Worm (Caenorhabditis elegans) whole organism, young adult: Measurements from ENCODE around the gene fbxb-19.
A peak's percentile ranks its signal among the peaks of the same experiment; 100 is the strongest.
"Not testable (repeated sequence)": the region's sequence is repeated elsewhere in the genome, so short reads cannot be mapped to it uniquely, and the experiment has no call there.

Source experiments
- D2030.7 ChIP-seq: fragments of 200-800 bp; sonication (Bioruptor generic); IDR thresholded peaks from 2 replicates; pipeline ENCODE4 v1.3.6; 2022; ENCODE audit warnings: missing genetic modification reagents, missing genetic modification characterization, missing compliant biosample characterization
- F33H1.4 ChIP-seq: fragments of 200-800 bp; sonication (Bioruptor generic); IDR thresholded peaks from 2 replicates; pipeline ENCODE4 v1.3.6; 2022; ENCODE audit warnings: missing genetic modification reagents, missing genetic modification characterization, missing compliant biosample characterization
- F49E8.2 ChIP-seq: sonication (generic microtip); optimal IDR thresholded peaks from 3 replicates; lab custom pipeline; 2017; ENCODE audit warnings: missing genetic modification characterization, mild to moderate bottlenecking, missing compliant biosample characterization, antibody characterized with exemption, moderate library complexity; ENCODE audit not compliant: insufficient read depth
- F57C9.4 ChIP-seq: sonication (generic microtip); optimal IDR thresholded peaks from 2 replicates; lab custom pipeline; 2017; ENCODE audit warnings: mild to moderate bottlenecking, missing genetic modification characterization, missing compliant biosample characterization
- K11D2.4 ChIP-seq: fragments of 200-800 bp; sonication (Bioruptor generic); IDR thresholded peaks from 2 replicates; pipeline ENCODE4 v1.3.6; 2022; ENCODE audit warnings: missing genetic modification reagents, missing genetic modification characterization, missing compliant biosample characterization
- T26A5.8 ChIP-seq: sonication (generic microtip); optimal IDR thresholded peaks from 2 replicates; lab custom pipeline; 2016; ENCODE audit warnings: missing genetic modification characterization, missing compliant biosample characterization
- Y53F4B.3 ChIP-seq: fragments of 200-800 bp; sonication (Bioruptor generic); IDR thresholded peaks from 2 replicates; pipeline ENCODE4 v1.3.6; 2022; ENCODE audit warnings: missing genetic modification reagents, missing genetic modification characterization, missing compliant biosample characterization
- Y56A3A.18 ChIP-seq: fragments of 200-800 bp; sonication (Bioruptor generic); IDR thresholded peaks from 2 replicates; pipeline ENCODE4 v1.3.6; 2022; ENCODE audit warnings: missing genetic modification reagents, missing genetic modification characterization, missing compliant biosample characterization
- Y95B8A.8 ChIP-seq: fragments of 200-800 bp; sonication (Bioruptor generic); IDR thresholded peaks from 2 replicates; pipeline ENCODE4 v1.3.6; 2022; ENCODE audit warnings: missing genetic modification reagents, missing genetic modification characterization, missing compliant biosample characterization
- ZK185.1 ChIP-seq: sonication (generic microtip); optimal IDR thresholded peaks from 2 replicates; lab custom pipeline; 2016; ENCODE audit warnings: mild to moderate bottlenecking, missing genetic modification characterization, missing compliant biosample characterization; ENCODE audit not compliant: poor library complexity, severe bottlenecking
- akir-1 ChIP-seq: fragments of 200-800 bp; sonication (Bioruptor generic); optimal IDR thresholded peaks from 2 replicates; lab custom pipeline; 2018; ENCODE audit warnings: mild to moderate bottlenecking, missing genetic modification characterization, moderate library complexity, missing compliant biosample characterization
- aptf-2 ChIP-seq: fragments of 200-800 bp; sonication (Bioruptor generic); conservative IDR thresholded peaks from 2 replicates; pipeline ENCODE4 v1.3.6; 2022; ENCODE audit warnings: missing genetic modification reagents, missing genetic modification characterization, missing compliant biosample characterization
- atf-7 ChIP-seq: sonication (generic microtip); optimal IDR thresholded peaks from 2 replicates; lab custom pipeline; 2017; ENCODE audit warnings: mild to moderate bottlenecking, missing genetic modification characterization, missing compliant biosample characterization
- attf-3 ChIP-seq: fragments of 200-800 bp; sonication (Bioruptor generic); conservative IDR thresholded peaks from 2 replicates; pipeline ENCODE4 v1.3.6; 2022; ENCODE audit warnings: missing genetic modification reagents, missing genetic modification characterization, missing compliant biosample characterization
- ceh-100 ChIP-seq: fragments of 200-800 bp; sonication (Bioruptor generic); IDR thresholded peaks from 2 replicates; pipeline ENCODE4 v1.3.6; 2022; ENCODE audit warnings: missing genetic modification reagents, missing genetic modification characterization, missing compliant biosample characterization
- ceh-40 ChIP-seq: fragments of 200-800 bp; sonication (Bioruptor generic); IDR thresholded peaks from 2 replicates; pipeline ENCODE4 v1.3.6; 2022; ENCODE audit warnings: missing genetic modification characterization, missing compliant biosample characterization
- ceh-91 ChIP-seq: fragments of 200-800 bp; sonication (Bioruptor generic); IDR thresholded peaks from 2 replicates; pipeline ENCODE4 v1.3.6; 2022; ENCODE audit warnings: missing genetic modification reagents, missing genetic modification characterization, missing compliant biosample characterization
- dox-1 ChIP-seq: fragments of 200-800 bp; sonication (Bioruptor generic); IDR thresholded peaks from 2 replicates; pipeline ENCODE4 v1.3.6; 2022; ENCODE audit warnings: missing genetic modification reagents, missing genetic modification characterization, missing compliant biosample characterization
- hmg-1.2 ChIP-seq: fragments of 200-800 bp; sonication (Bioruptor generic); IDR thresholded peaks from 2 replicates; pipeline ENCODE4 v1.3.6; 2022; ENCODE audit warnings: missing genetic modification reagents, missing genetic modification characterization, missing compliant biosample characterization
- hsf-1 ChIP-seq: fragments of 200-800 bp; sonication (Bioruptor generic); IDR thresholded peaks from 2 replicates; pipeline ENCODE4 v1.3.6; 2022; ENCODE audit warnings: missing genetic modification reagents, missing genetic modification characterization, missing compliant biosample characterization
- lag-1 ChIP-seq: fragments of 200-800 bp; sonication (Bioruptor generic); IDR thresholded peaks from 2 replicates; pipeline ENCODE4 v1.3.6; 2022; ENCODE audit warnings: missing genetic modification reagents, missing genetic modification characterization, missing compliant biosample characterization
- let-607 ChIP-seq, 2 experiments: fragments of 200-800 bp in 1 of 2; sonication (Bioruptor generic) in 1 of 2; sonication (generic microtip) in 1 of 2; optimal IDR thresholded peaks; 2 replicates each; lab custom pipeline; 2016 to 2018; ENCODE audit warnings: mild to moderate bottlenecking in 2 of 2, missing compliant biosample characterization in 2 of 2, missing genetic modification characterization in 2 of 2, moderate library complexity in 2 of 2, missing genotype in 1 of 2
- lsl-1 ChIP-seq: fragments of 200-800 bp; sonication (Bioruptor generic); optimal IDR thresholded peaks from 2 replicates; lab custom pipeline; 2018; ENCODE audit warnings: mild to moderate bottlenecking, missing genetic modification characterization, moderate library complexity, missing compliant biosample characterization
- madf-10 ChIP-seq: sonication (generic microtip); optimal IDR thresholded peaks from 2 replicates; lab custom pipeline; 2016; ENCODE audit warnings: mild to moderate bottlenecking, missing genetic modification characterization, missing compliant biosample characterization
- madf-6 ChIP-seq: fragments of 200-800 bp; sonication (Bioruptor generic); IDR thresholded peaks from 2 replicates; pipeline ENCODE4 v1.3.6; 2022; ENCODE audit warnings: missing genetic modification reagents, missing genetic modification characterization, missing compliant biosample characterization
- madf-8 ChIP-seq: fragments of 200-800 bp; sonication (Bioruptor generic); conservative IDR thresholded peaks from 2 replicates; pipeline ENCODE4 v1.3.6; 2022; ENCODE audit warnings: missing genetic modification reagents, missing genetic modification characterization, missing compliant biosample characterization
- mcd-1 ChIP-seq: fragments of 200-800 bp; sonication (Bioruptor generic); IDR thresholded peaks from 2 replicates; pipeline ENCODE4 v1.3.6; 2022; ENCODE audit warnings: missing genetic modification reagents, missing genetic modification characterization, missing compliant biosample characterization
- nfya-1 ChIP-seq: sonication (generic microtip); optimal IDR thresholded peaks from 2 replicates; lab custom pipeline; 2017; ENCODE audit warnings: antibody characterized with exemption, missing compliant biosample characterization, missing genetic modification characterization, borderline replicate concordance; ENCODE audit not compliant: insufficient read depth
- nhr-179 ChIP-seq: sonication (generic microtip); optimal IDR thresholded peaks from 2 replicates; lab custom pipeline; 2016; ENCODE audit warnings: mild to moderate bottlenecking, missing genetic modification characterization, missing compliant biosample characterization
- nhr-80 ChIP-seq: sonication (generic microtip); optimal IDR thresholded peaks from 2 replicates; lab custom pipeline; 2016; ENCODE audit warnings: missing genetic modification characterization, missing compliant biosample characterization
- rcor-1 ChIP-seq: fragments of 200-800 bp; sonication (Bioruptor generic); IDR thresholded peaks from 2 replicates; pipeline ENCODE4 v1.3.6; 2022; ENCODE audit warnings: missing genetic modification reagents, missing genetic modification characterization, missing compliant biosample characterization
- rpc-1 ChIP-seq, 2 experiments: fragments of 150-350 bp in 1 of 2; sonication (generic microtip) in 1 of 2; optimal IDR thresholded peaks; 2 replicates each; lab custom pipeline; 2014 to 2018; ENCODE audit warnings: missing biosample characterization in 1 of 2, missing genetic modification characterization in 1 of 2, missing genetic modification reagents in 1 of 2, missing genotype in 1 of 2
- tbx-9 ChIP-seq: sonication (generic microtip); optimal IDR thresholded peaks from 2 replicates; lab custom pipeline; 2016; ENCODE audit warnings: borderline replicate concordance, missing genetic modification characterization, inconsistent platforms, missing compliant biosample characterization

Gene fbxb-19

DNA sequence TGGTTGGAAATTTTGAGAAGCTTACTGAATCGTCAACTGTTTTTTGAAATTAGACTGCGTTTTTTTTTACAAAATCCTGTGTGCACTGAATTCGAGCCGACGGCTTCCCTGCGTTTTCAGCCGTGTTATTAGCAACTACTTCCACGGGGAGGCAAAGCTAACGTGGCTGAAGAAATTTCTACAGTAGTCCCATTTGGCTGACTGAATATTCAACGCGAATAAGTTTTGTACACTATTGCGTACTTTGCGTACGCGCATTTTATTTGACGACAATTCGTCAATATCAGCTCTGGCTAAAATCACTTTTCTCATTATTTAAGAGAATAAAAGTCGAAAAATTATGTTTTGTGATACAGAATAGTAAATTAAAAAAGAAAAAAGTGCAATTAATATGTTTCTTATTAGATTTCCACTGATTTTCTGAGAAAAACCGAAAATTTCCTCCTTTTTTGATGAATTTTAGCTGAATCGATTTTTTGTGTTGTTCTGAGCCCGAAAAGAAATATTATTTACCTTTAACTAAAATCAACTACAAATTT is 27.6 kb downstream of the fbxb-19 start:
- TF ChIP-seq madf-8 (GFP tag; lab: Robert Waterston, UW) (peak; percentile 53), hmg-1.2 (GFP tag; lab: Robert Waterston, UW) (peak; percentile 91), Y95B8A.8 (GFP tag; lab: Robert Waterston, UW) (0 out of 2 replicates have a peak, but pooled peaks have one; percentile 53), F33H1.4 (peak; percentile 30; the same call in 1 of the 2 replicates), madf-6 (GFP tag; lab: Robert Waterston, UW) (peak; percentile 56), ceh-91 (GFP tag; lab: Robert Waterston, UW) (peak; percentile 62), mcd-1 (GFP tag; lab: Robert Waterston, UW) (peak; percentile 80), rcor-1 (peak; percentile 63; the same call in 1 of the 2 replicates), attf-3 (GFP tag; lab: Robert Waterston, UW) (peak; percentile 44; the same call in 1 of the 2 replicates), dox-1 (peak; percentile 85), D2030.7 (GFP tag; lab: Robert Waterston, UW) (peak; percentile 63), aptf-2 (0 out of 2 replicates have a peak, but pooled peaks have one; percentile 58), lsl-1 (GFP tag; lab: Kevin White, UChicago) (peak; percentile 22), let-607 (tag; optimal IDR thresholded peaks at IDR 0.05; lab: Kevin White, UChicago) (peak in 1 of 2 experiments; percentile 28)

DNA sequence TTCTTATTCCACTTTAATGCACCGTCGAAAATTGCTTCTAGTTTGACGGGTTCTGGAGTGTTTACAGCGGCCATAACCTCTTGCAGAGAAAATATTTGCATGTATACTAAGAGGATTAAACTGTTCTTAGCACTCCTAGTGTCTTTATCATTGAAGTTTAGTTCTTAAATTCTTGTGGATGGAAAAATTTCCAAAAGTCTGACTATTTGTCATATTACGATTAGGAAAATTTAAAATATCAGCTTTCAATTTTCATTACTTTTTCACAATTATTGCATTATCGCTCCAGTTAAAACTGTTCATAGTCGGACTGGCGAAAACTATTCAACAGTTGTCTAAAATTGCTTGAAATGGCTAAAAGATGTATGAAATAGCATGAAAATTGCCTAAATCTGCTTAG is 28.1 kb downstream of the fbxb-19 start, which contains the start of gene ZC204.13:
Gene ZC204.13 (minus strand): TSS at position 101 of the 400 bp plus-strand sequence.
- TF ChIP-seq ceh-40 (GFP tag; lab: Robert Waterston, UW); atf-7; F49E8.2 (tag; lab: Kevin White, UChicago): not testable (repeated sequence)

DNA sequence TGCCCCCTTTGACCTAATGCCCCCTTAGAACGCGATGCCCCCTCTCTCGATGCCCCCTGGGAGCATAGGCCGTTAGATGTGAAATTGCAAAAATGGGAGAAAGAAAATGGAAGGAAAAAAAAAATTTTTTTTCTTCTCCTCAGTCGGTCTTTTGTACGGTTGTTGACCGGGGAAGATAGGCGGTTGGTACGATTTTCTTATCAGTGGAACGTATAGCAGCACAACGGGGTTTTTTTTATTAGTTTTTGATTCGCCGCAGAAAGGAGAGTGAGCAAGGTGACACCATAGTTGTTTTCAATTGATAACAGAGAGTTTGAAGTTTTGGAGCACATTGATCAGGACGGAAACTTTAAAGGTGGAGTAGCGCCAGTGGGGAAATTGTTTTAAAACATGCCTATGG is 29.3 kb downstream of the fbxb-19 start:
- TF ChIP-seq dox-1 (peak; percentile 67; the same call in 1 of the 2 replicates), nhr-80 (peak; percentile 75)
- TF ChIP-seq, all 124 proteins: peak for 2; not testable (repeated sequence) for 122

DNA sequence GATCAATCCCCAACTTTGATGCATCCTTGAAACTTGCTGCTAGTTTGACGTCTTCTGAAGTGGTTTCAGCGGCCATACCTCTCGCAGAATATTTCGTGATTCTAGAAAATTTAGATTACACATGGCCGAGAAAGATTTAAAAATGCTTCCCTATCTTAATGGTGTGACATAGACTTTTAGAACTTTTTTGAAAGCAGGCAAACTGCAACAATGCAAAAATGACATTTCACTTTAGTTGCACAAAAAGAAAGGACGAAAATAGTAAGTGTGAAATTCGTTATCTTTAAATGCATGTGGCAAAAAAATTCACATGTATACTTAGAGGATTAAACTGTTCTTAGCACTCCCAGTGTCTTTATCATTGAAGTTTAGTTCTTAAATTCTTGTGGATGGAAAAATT is 31.8 kb downstream of the fbxb-19 start, which contains the start of gene ZC204.12:
Gene ZC204.12 (minus strand): TSS at position 101 of the 400 bp plus-strand sequence.
- TF ChIP-seq akir-1: no peak
- TF ChIP-seq K11D2.4: no peak
- no peak for TF ChIP-seq nhr-179
- TF ChIP-seq Y53F4B.3 (GFP tag; lab: Robert Waterston, UW): no peak
- no peak for TF ChIP-seq madf-10 (tag; lab: Kevin White, UChicago)
- TF ChIP-seq Y56A3A.18 (GFP tag; lab: Robert Waterston, UW): no peak
- no peak for TF ChIP-seq tbx-9 (tag; lab: Kevin White, UChicago)
- no peak for TF ChIP-seq lag-1 (GFP tag; lab: Robert Waterston, UW)
- TF ChIP-seq hsf-1 (GFP tag; lab: Robert Waterston, UW): no peak
- TF ChIP-seq ZK185.1 (tag; lab: Kevin White, UChicago): no peak
- TF ChIP-seq ceh-100 (GFP tag; lab: Robert Waterston, UW): no peak
- TF ChIP-seq nfya-1: no peak
- no peak for TF ChIP-seq rpc-1 (optimal IDR thresholded peaks at IDR 0.05; lab: Kevin White, UChicago)
- TF ChIP-seq rpc-1 (tag; optimal IDR thresholded peaks at IDR 0.05; lab: Kevin White, UChicago): no peak
- no peak for TF ChIP-seq T26A5.8
- TF ChIP-seq F57C9.4 (tag; lab: Kevin White, UChicago): no peak
- TF ChIP-seq, all 124 proteins: peak for 0
